Fruit fly (Drosophila melanogaster) whole organism, embryonic: ENCODE data around the gene CG16775.

Source experiments
- CG10267 ChIP-seq: fragments of 200-800 bp; sonication (Bioruptor generic); optimal IDR thresholded peaks from 2 replicates; lab custom pipeline; 2018; ENCODE audit warnings: missing biosample characterization, mild to moderate bottlenecking, missing genetic modification characterization, moderate library complexity
- CG10543 ChIP-seq: fragments of 200-800 bp; sonication (Bioruptor generic); optimal IDR thresholded peaks from 3 replicates; lab custom pipeline; 2017; ENCODE audit warnings: missing biosample characterization, mild to moderate bottlenecking, missing genetic modification characterization, moderate library complexity
- CG12104 ChIP-seq: fragments of 200-800 bp; sonication (Bioruptor generic); optimal IDR thresholded peaks from 3 replicates; lab custom pipeline; 2016; ENCODE audit warnings: missing biosample characterization, missing genetic modification characterization
- CG14441 ChIP-seq: fragments of 200-800 bp; sonication (Bioruptor generic); IDR thresholded peaks from 2 replicates; pipeline ENCODE4 v1.3.6; 2022; ENCODE audit warnings: missing biosample characterization, missing genetic modification characterization
- CG14667 ChIP-seq: fragments of 200-800 bp; sonication (Bioruptor generic); IDR thresholded peaks from 2 replicates; pipeline ENCODE4 v1.3.6; 2022; ENCODE audit warnings: missing biosample characterization, missing genetic modification characterization
- CG15011 ChIP-seq: fragments of 200-800 bp; sonication (Bioruptor generic); optimal IDR thresholded peaks from 3 replicates; lab custom pipeline; 2018; ENCODE audit warnings: missing biosample characterization, mild to moderate bottlenecking, missing genetic modification characterization
- CG15269 ChIP-seq: fragments of 200-800 bp; sonication (Bioruptor generic); optimal IDR thresholded peaks from 2 replicates; lab custom pipeline; 2018; ENCODE audit warnings: missing biosample characterization, mild to moderate bottlenecking, missing genetic modification characterization, moderate library complexity
- CG16815 ChIP-seq: fragments of 200-800 bp; sonication (Bioruptor generic); optimal IDR thresholded peaks from 3 replicates; lab custom pipeline; 2017; ENCODE audit warnings: missing biosample characterization, mild to moderate bottlenecking, missing genetic modification characterization
- CG17385 ChIP-seq: fragments of 200-800 bp; sonication (Bioruptor generic); optimal IDR thresholded peaks from 3 replicates; lab custom pipeline; 2018; ENCODE audit warnings: missing biosample characterization, mild to moderate bottlenecking, missing genetic modification characterization
- CG18599 ChIP-seq: fragments of 200-800 bp; sonication (Bioruptor generic); optimal IDR thresholded peaks from 3 replicates; lab custom pipeline; 2017; ENCODE audit warnings: missing biosample characterization, missing genetic modification characterization, mild to moderate bottlenecking, moderate library complexity, missing genetic modification reagents
- CG32772 ChIP-seq: fragments of 200-800 bp; sonication (Bioruptor generic); IDR thresholded peaks from 2 replicates; pipeline ENCODE4 v1.3.6; 2022; ENCODE audit warnings: missing biosample characterization, missing genetic modification characterization
- CG3726 ChIP-seq: fragments of 200-800 bp; sonication (Bioruptor generic); IDR thresholded peaks from 3 replicates; pipeline ENCODE4, ENCODE4 v1.3.6; 2022; ENCODE audit warnings: missing biosample characterization, missing genetic modification characterization
- CG3847 ChIP-seq: fragments of 200-800 bp; sonication (Bioruptor generic); IDR thresholded peaks from 2 replicates; pipeline ENCODE4 v1.3.6; 2022; ENCODE audit warnings: missing biosample characterization, missing genetic modification characterization
- CG4282 ChIP-seq: fragments of 200-800 bp; sonication (Bioruptor generic); optimal IDR thresholded peaks from 2 replicates; lab custom pipeline; 2016; ENCODE audit warnings: missing biosample characterization, missing genetic modification characterization
- CG6272 ChIP-seq: fragments of 200-800 bp; sonication (Bioruptor generic); IDR thresholded peaks from 2 replicates; pipeline ENCODE4 v1.3.6; 2022; ENCODE audit warnings: missing biosample characterization, missing genetic modification characterization
- CG6813 ChIP-seq: fragments of 200-800 bp; sonication (Bioruptor generic); optimal IDR thresholded peaks from 2 replicates; lab custom pipeline; 2017; ENCODE audit warnings: missing biosample characterization, missing genetic modification characterization, mild to moderate bottlenecking, moderate library complexity, missing genetic modification reagents
- CG7839 ChIP-seq: fragments of 200-800 bp; sonication (Bioruptor generic); optimal IDR thresholded peaks from 3 replicates; lab custom pipeline; 2018; ENCODE audit warnings: missing biosample characterization, mild to moderate bottlenecking, missing genetic modification characterization, moderate library complexity
- CG8924 ChIP-seq: fragments of 200-800 bp; optimal IDR thresholded peaks from 3 replicates; lab custom pipeline; 2019; ENCODE audit warnings: missing biosample characterization, mild to moderate bottlenecking, missing genetic modification characterization, moderate library complexity
- CG9215 ChIP-seq: fragments of 200-800 bp; sonication (Bioruptor generic); IDR thresholded peaks from 2 replicates; pipeline ENCODE4 v1.3.6; 2022; ENCODE audit warnings: missing biosample characterization, missing genetic modification characterization
- CG9609 ChIP-seq: fragments of 200-800 bp; sonication (Bioruptor generic); optimal IDR thresholded peaks from 3 replicates; lab custom pipeline; 2016; ENCODE audit warnings: missing biosample characterization, missing genetic modification characterization
- Camta ChIP-seq: fragments of 200-800 bp; sonication (Bioruptor generic); optimal IDR thresholded peaks from 2 replicates; lab custom pipeline; 2016; ENCODE audit warnings: missing biosample characterization, missing genetic modification characterization
- Dp ChIP-seq: fragments of 200-800 bp; sonication (Bioruptor generic); optimal IDR thresholded peaks from 2 replicates; lab custom pipeline; 2018; ENCODE audit warnings: missing biosample characterization, mild to moderate bottlenecking, missing genetic modification characterization, moderate library complexity
- Drgx ChIP-seq: fragments of 200-800 bp; sonication (Bioruptor generic); IDR thresholded peaks from 2 replicates; pipeline ENCODE4 v1.3.6; 2022; ENCODE audit warnings: missing biosample characterization, missing genetic modification characterization
- GATAe ChIP-seq: fragments of 200-800 bp; sonication (Bioruptor generic); conservative IDR thresholded peaks from 2 replicates; pipeline ENCODE4 v1.3.6; 2022; ENCODE audit warnings: missing biosample characterization, missing genetic modification characterization
- Hsf ChIP-seq: fragments of 200-800 bp; sonication (Bioruptor generic); optimal IDR thresholded peaks from 3 replicates; lab custom pipeline; 2016; ENCODE audit warnings: missing biosample characterization, missing genetic modification characterization
- NFAT ChIP-seq: fragments of 200-800 bp; sonication (Bioruptor generic); IDR thresholded peaks from 2 replicates; pipeline ENCODE4 v1.3.6; 2022; ENCODE audit warnings: missing biosample characterization, missing genetic modification characterization
- NK7.1 ChIP-seq: fragments of 200-800 bp; sonication (Bioruptor generic); optimal IDR thresholded peaks from 3 replicates; lab custom pipeline; 2016; ENCODE audit warnings: missing biosample characterization, missing genetic modification characterization
- Nf-YA ChIP-seq: fragments of 200-800 bp; sonication (Bioruptor generic); IDR thresholded peaks from 2 replicates; pipeline ENCODE4 v1.3.6; 2022; ENCODE audit warnings: missing biosample characterization, missing genetic modification characterization
- Oli ChIP-seq: fragments of 200-800 bp; sonication (Bioruptor generic); optimal IDR thresholded peaks from 2 replicates; lab custom pipeline; 2018; ENCODE audit warnings: missing biosample characterization, mild to moderate bottlenecking, missing genetic modification characterization, moderate library complexity
- Pdp1 ChIP-seq, 2 experiments: fragments of 200-800 bp; sonication (Bioruptor generic); optimal IDR thresholded peaks; 3 replicates each; lab custom pipeline; 2016; ENCODE audit warnings: missing biosample characterization in 2 of 2, missing genetic modification characterization in 2 of 2, mild to moderate bottlenecking in 1 of 2, moderate library complexity in 1 of 2
- bcd ChIP-seq: fragments of 200-800 bp; sonication (Bioruptor generic); optimal IDR thresholded peaks from 2 replicates; lab custom pipeline; 2017; ENCODE audit warnings: missing biosample characterization, mild to moderate bottlenecking, missing genetic modification characterization
- caup ChIP-seq: fragments of 200-800 bp; sonication (Bioruptor generic); optimal IDR thresholded peaks from 3 replicates; lab custom pipeline; 2017; ENCODE audit warnings: missing biosample characterization, mild to moderate bottlenecking, missing genetic modification characterization, moderate library complexity; ENCODE audit not compliant: severe bottlenecking
- chif ChIP-seq, 2 experiments: fragments of 200-800 bp; sonication (Bioruptor generic); optimal IDR thresholded peaks; 3 replicates each; lab custom pipeline; 2016; ENCODE audit warnings: missing biosample characterization in 2 of 2, missing genetic modification characterization in 2 of 2
- cwo ChIP-seq: fragments of 200-800 bp; sonication (Bioruptor generic); optimal IDR thresholded peaks from 3 replicates; lab custom pipeline; 2017; ENCODE audit warnings: missing biosample characterization, missing genetic modification characterization, mild to moderate bottlenecking, moderate library complexity, missing genetic modification reagents
- esg ChIP-seq: fragments of 200-800 bp; sonication (Bioruptor generic); conservative IDR thresholded peaks from 2 replicates; pipeline ENCODE4 v1.3.6; 2022; ENCODE audit warnings: missing biosample characterization, missing genetic modification characterization
- exex ChIP-seq: fragments of 200-800 bp; sonication (Bioruptor generic); optimal IDR thresholded peaks from 4 replicates; lab custom pipeline; 2018; ENCODE audit warnings: missing biosample characterization, mild to moderate bottlenecking, missing genetic modification characterization, moderate library complexity
- gcm2 ChIP-seq: fragments of 200-800 bp; sonication (Bioruptor generic); optimal IDR thresholded peaks from 2 replicates; lab custom pipeline; 2016; ENCODE audit warnings: missing biosample characterization, missing genetic modification characterization
- h ChIP-seq: fragments of >200 bp; optimal IDR thresholded peaks from 2 replicates; lab custom pipeline; 2017
- mirr ChIP-seq: fragments of 200-800 bp; sonication (Bioruptor generic); optimal IDR thresholded peaks from 3 replicates; lab custom pipeline; 2018; ENCODE audit warnings: missing biosample characterization, mild to moderate bottlenecking, missing genetic modification characterization
- nau ChIP-seq: fragments of 200-800 bp; sonication (Bioruptor generic); optimal IDR thresholded peaks from 3 replicates; lab custom pipeline; 2017; ENCODE audit warnings: missing biosample characterization, mild to moderate bottlenecking, missing genetic modification characterization, missing genetic modification reagents
- nmo ChIP-seq: fragments of 200-800 bp; sonication (Bioruptor generic); optimal IDR thresholded peaks from 2 replicates; lab custom pipeline; 2018; ENCODE audit warnings: missing biosample characterization, mild to moderate bottlenecking, missing genetic modification characterization, moderate library complexity
- prd ChIP-seq, 3 experiments: fragments of >200 bp in 2 of 3; fragments of 200-800 bp in 1 of 3; sonication (Bioruptor generic) in 1 of 3; optimal IDR thresholded peaks in 2 of 3; IDR thresholded peaks in 1 of 3; 2 replicates in 2 of 3; 3 replicates in 1 of 3; pipeline versions ENCODE4 v1.3.6 to Lab custom; 2017 to 2022; ENCODE audit warnings: missing biosample characterization in 1 of 3, missing genetic modification characterization in 1 of 3
- row ChIP-seq: fragments of 200-800 bp; sonication (Bioruptor generic); IDR thresholded peaks from 3 replicates; pipeline ENCODE4 v1.3.6; 2022; ENCODE audit warnings: missing biosample characterization, missing genetic modification characterization
- sens ChIP-seq: fragments of 200-800 bp; sonication (Bioruptor generic); peaks from one replicate; lab custom pipeline; 2016; ENCODE audit warnings: missing biosample characterization, missing genetic modification characterization
- sens-2 ChIP-seq: fragments of 200-800 bp; sonication (Bioruptor generic); IDR thresholded peaks from 2 replicates; pipeline ENCODE4 v1.3.6; 2022; ENCODE audit warnings: missing biosample characterization, missing genetic modification characterization
- sqz ChIP-seq: fragments of 200-800 bp; sonication (Bioruptor generic); optimal IDR thresholded peaks from 3 replicates; lab custom pipeline; 2018; ENCODE audit warnings: missing biosample characterization, mild to moderate bottlenecking, missing genetic modification characterization
- sug ChIP-seq: fragments of 200-800 bp; optimal IDR thresholded peaks from 2 replicates; lab custom pipeline; 2019; ENCODE audit warnings: missing biosample characterization, mild to moderate bottlenecking, missing genetic modification characterization, moderate library complexity
- usp ChIP-seq: fragments of >200 bp; optimal IDR thresholded peaks from 2 replicates; lab custom pipeline; 2017; ENCODE audit warnings: missing biosample characterization, missing genetic modification characterization
- vnd ChIP-seq: fragments of 200-800 bp; sonication (Bioruptor generic); IDR thresholded peaks from 3 replicates; pipeline ENCODE4 v1.3.6; 2022; ENCODE audit warnings: missing biosample characterization, missing genetic modification characterization; ENCODE audit not compliant: partially characterized antibody
- zen ChIP-seq: fragments of 200-800 bp; sonication (Bioruptor generic); optimal IDR thresholded peaks from 3 replicates; lab custom pipeline; 2018; ENCODE audit warnings: missing biosample characterization, mild to moderate bottlenecking, missing genetic modification characterization, moderate library complexity

The CG16775 gene

dm6 chr3L:17903813-17904416, 17.5 kb upstream of the CG16775 start:
- peak; percentile 60 for TF ChIP-seq mirr (GFP tag; lab: Kevin White, UChicago)
- no peak for TF ChIP-seq nau
- no peak for TF ChIP-seq bcd
- no peak for TF ChIP-seq gcm2
- TF ChIP-seq CG7839, result no peak
- peak; percentile 68 for TF ChIP-seq cwo (GFP tag; lab: Kevin White, UChicago)
- no peak for TF ChIP-seq nmo (GFP tag; lab: Kevin White, UChicago)
- TF ChIP-seq CG15269 (tag; lab: Kevin White, UChicago), result no peak
- TF ChIP-seq prd (optimal IDR thresholded peaks at IDR 0.05; lab: Kevin White, UChicago), result no peak
- TF ChIP-seq prd (GFP tag; IDR thresholded peaks at IDR 0.05; lab: Robert Waterston, UW), result no peak
- peak; percentile 53 for TF ChIP-seq exex
- no peak for TF ChIP-seq caup (GFP tag; lab: Kevin White, UChicago)
- no peak for TF ChIP-seq h (lab: Kevin White, UChicago)
- no peak for TF ChIP-seq usp (GFP tag; lab: Kevin White, UChicago)
- no peak for TF ChIP-seq Dp (GFP tag; lab: Kevin White, UChicago)
- TF ChIP-seq Camta (GFP tag; lab: Kevin White, UChicago), result no peak
- no peak for TF ChIP-seq CG16815
- no peak for TF ChIP-seq NFAT
- no peak for TF ChIP-seq CG4282 (GFP tag; lab: Kevin White, UChicago)
- TF ChIP-seq Nf-YA, result no peak
- TF ChIP-seq CG14667, result no peak
- no peak for TF ChIP-seq CG6813 (GFP tag; lab: Kevin White, UChicago)
- TF ChIP-seq CG10543 (GFP tag; lab: Kevin White, UChicago), result no peak
- no peak for TF ChIP-seq CG9215 (GFP tag; lab: Robert Waterston, UW)
- TF ChIP-seq Hsf, result no peak
- TF ChIP-seq vnd (GFP tag; lab: Robert Waterston, UW), result no peak
- no peak for TF ChIP-seq CG3726 (GFP tag; lab: Robert Waterston, UW)
- no peak for TF ChIP-seq NK7.1
- 0 out of 2 replicates have a peak, but pooled peaks have one; percentile 18 for TF ChIP-seq Drgx (GFP tag; lab: Robert Waterston, UW)
- no peak for TF ChIP-seq zen (tag; lab: Kevin White, UChicago)
- no peak for TF ChIP-seq CG15011
- peak; percentile 60 for TF ChIP-seq sug (tag; lab: Kevin White, UChicago)
- TF ChIP-seq sens-2, result no peak
- TF ChIP-seq CG8924 (tag; lab: Kevin White, UChicago), result no peak
- no peak for TF ChIP-seq CG9609 (GFP tag; lab: Kevin White, UChicago)
- no peak for TF ChIP-seq chif (GFP tag; optimal IDR thresholded peaks at IDR 0.05; lab: Kevin White, UChicago)
- TF ChIP-seq CG6272 (GFP tag; lab: Robert Waterston, UW), result no peak
- no peak for TF ChIP-seq GATAe (GFP tag; lab: Robert Waterston, UW)
- TF ChIP-seq sens (GFP tag; lab: Kevin White, UChicago), result no peak
- TF ChIP-seq Oli (tag; lab: Kevin White, UChicago), result no peak
- no peak for TF ChIP-seq CG12104 (GFP tag; lab: Kevin White, UChicago)
- TF ChIP-seq CG14441 (GFP tag; lab: Robert Waterston, UW), result no peak
- no peak for TF ChIP-seq CG17385 (GFP tag; lab: Kevin White, UChicago)
- no peak for TF ChIP-seq esg (GFP tag; lab: Robert Waterston, UW)
- no peak for TF ChIP-seq sqz (GFP tag; lab: Kevin White, UChicago)
- no peak for TF ChIP-seq CG3847
- TF ChIP-seq Pdp1 (GFP tag; optimal IDR thresholded peaks at IDR 0.05; lab: Kevin White, UChicago), result no peak
- TF ChIP-seq CG32772 (GFP tag; lab: Robert Waterston, UW), result no peak
- peak; percentile 21 for TF ChIP-seq CG18599 (GFP tag; lab: Kevin White, UChicago)
- TF ChIP-seq row, result 0 out of 3 replicates have a peak, but pooled peaks have one; percentile 8
- TF ChIP-seq CG10267 (tag; lab: Kevin White, UChicago), result no peak
